Fruit fly (Drosophila melanogaster): Measurements from ENCODE around the gene Ssk.

Gene Ssk

DNA sequence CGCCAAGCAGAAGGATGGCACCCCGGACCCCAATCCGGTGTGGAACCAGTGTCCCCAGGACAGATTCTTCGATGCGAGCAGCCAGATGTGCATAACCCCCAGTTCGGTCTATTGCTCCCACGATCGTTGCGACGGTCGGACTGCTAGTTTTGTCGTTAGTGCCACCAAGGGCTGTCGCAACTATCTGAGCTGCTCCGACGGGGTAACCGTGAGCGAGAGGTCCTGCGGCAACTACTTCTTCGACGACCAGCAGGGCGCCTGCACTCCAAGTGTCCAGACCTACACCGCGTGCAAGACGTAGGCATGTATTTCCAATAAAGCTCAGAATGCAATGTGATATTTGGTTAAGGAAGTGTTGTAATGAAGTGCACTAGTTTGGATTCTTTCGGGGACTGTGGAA lies 34.3 kb downstream of the Ssk start:
- no peak for TF ChIP-seq CG17801 (GFP tag; optimal IDR thresholded peaks at IDR 0.05; ENCODE audit: partially characterized antibody)

- no peak for TF ChIP-seq CG17801 (GFP tag; optimal IDR thresholded peaks at IDR 0.05; ENCODE audit: partially characterized antibody)
These were observed 35.2 kb downstream of the Ssk start, which contains the start of gene CG17147 for dm6 chr3L:20223398-20223951. TSS of gene CG17147 (plus strand) at chr3L:20223932.

- peak; percentile 35 for TF ChIP-seq CG17801 (GFP tag; optimal IDR thresholded peaks at IDR 0.05; ENCODE audit: partially characterized antibody)
These were observed 37.8 kb downstream of the Ssk start for dm6 chr3L:20226153-20226552.

dm6 chr3L:20230178-20230775 lies 42.0 kb downstream of the Ssk start:
- TF ChIP-seq CG17801 (GFP tag; optimal IDR thresholded peaks at IDR 0.05; ENCODE audit: partially characterized antibody) = no peak

DNA sequence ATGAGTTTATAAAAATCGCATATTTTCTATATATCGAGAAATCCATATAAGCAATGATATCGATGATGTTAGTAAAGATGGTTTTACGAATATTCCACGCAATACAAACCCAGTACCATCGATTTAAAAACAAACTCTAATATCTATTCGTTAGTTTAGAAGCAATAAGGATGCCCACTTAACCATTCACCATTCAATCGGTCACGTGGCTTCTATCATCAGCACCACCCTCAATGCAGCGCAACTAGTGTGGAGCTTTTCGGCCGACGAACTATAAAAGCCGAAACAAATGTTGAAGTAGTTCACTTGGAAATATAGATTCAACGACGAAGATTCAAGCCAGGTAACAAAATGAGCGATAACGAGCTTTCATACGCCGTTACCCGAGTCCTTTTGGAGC lies 43.0 kb downstream of the Ssk start, which contains the start of gene CG13813:
TSS of gene CG13813 (plus strand) at position 301 of the 400 bp plus-strand sequence.
- TF ChIP-seq CG17801 (GFP tag; optimal IDR thresholded peaks at IDR 0.05; ENCODE audit: partially characterized antibody) = no peak

- no peak for TF ChIP-seq CG17801 (GFP tag; optimal IDR thresholded peaks at IDR 0.05; ENCODE audit: partially characterized antibody)
These were observed 48.8 kb downstream of the Ssk start for dm6 chr3L:20237167-20237566.
